Fruit fly (Drosophila melanogaster) whole organism, embryonic: ENCODE data around the gene CG14220.

Experiments used
- Antp ChIP-seq: fragments of 200-800 bp; sonication (Bioruptor generic); optimal IDR thresholded peaks from 3 replicates; lab custom pipeline; 2016; ENCODE audit warnings: missing biosample characterization, missing genetic modification characterization
- Awh ChIP-seq: fragments of 200-800 bp; sonication (Bioruptor generic); IDR thresholded peaks from 2 replicates; pipeline ENCODE4, ENCODE4 v1.3.6; 2022; ENCODE audit warnings: missing biosample characterization, missing genetic modification characterization
- Blimp-1 ChIP-seq: fragments of 200-800 bp; sonication (Bioruptor generic); optimal IDR thresholded peaks from 3 replicates; lab custom pipeline; 2018; ENCODE audit warnings: missing biosample characterization, missing genetic modification characterization, mild to moderate bottlenecking, moderate library complexity, missing genetic modification reagents
- C15 ChIP-seq: fragments of 200-800 bp; sonication (Bioruptor generic); IDR thresholded peaks from 3 replicates; pipeline ENCODE4 v1.3.6; 2022; ENCODE audit warnings: missing biosample characterization, missing genetic modification characterization
- CG10274 ChIP-seq: fragments of 200-800 bp; sonication (Bioruptor generic); optimal IDR thresholded peaks from 3 replicates; lab custom pipeline; 2017; ENCODE audit warnings: missing biosample characterization, mild to moderate bottlenecking, missing genetic modification characterization
- CG11695 ChIP-seq: fragments of 200-800 bp; sonication (Bioruptor generic); IDR thresholded peaks from 3 replicates; pipeline ENCODE4 v1.3.6; 2022; ENCODE audit warnings: missing biosample characterization, missing genetic modification characterization
- CG12071 ChIP-seq: fragments of 200-800 bp; sonication (Bioruptor generic); optimal IDR thresholded peaks from 3 replicates; lab custom pipeline; 2018; ENCODE audit warnings: missing biosample characterization, mild to moderate bottlenecking, missing genetic modification characterization
- CG12942 ChIP-seq: fragments of 200-800 bp; sonication (Bioruptor generic); optimal IDR thresholded peaks from 3 replicates; lab custom pipeline; 2016; ENCODE audit warnings: missing biosample characterization, missing genetic modification characterization
- CG13123 ChIP-seq: fragments of 200-800 bp; sonication (Bioruptor generic); optimal IDR thresholded peaks from 2 replicates; lab custom pipeline; 2016; ENCODE audit warnings: missing biosample characterization, missing genetic modification characterization
- CG13624 ChIP-seq: fragments of 200-800 bp; sonication (Bioruptor generic); optimal IDR thresholded peaks from 2 replicates; lab custom pipeline; 2016; ENCODE audit warnings: missing biosample characterization, missing genetic modification characterization
- CG1529 ChIP-seq: fragments of 200-800 bp; sonication (Bioruptor generic); optimal IDR thresholded peaks from 3 replicates; lab custom pipeline; 2018; ENCODE audit warnings: missing biosample characterization, missing genetic modification characterization
- CG17328 ChIP-seq: fragments of 200-800 bp; sonication (Bioruptor generic); IDR thresholded peaks from 2 replicates; pipeline ENCODE4 v1.3.6; 2022; ENCODE audit warnings: missing biosample characterization, missing genetic modification characterization
- CG17912 ChIP-seq: fragments of 200-800 bp; sonication (Bioruptor generic); optimal IDR thresholded peaks from 2 replicates; lab custom pipeline; 2018; ENCODE audit warnings: missing biosample characterization, mild to moderate bottlenecking, missing genetic modification characterization
- CG1832 ChIP-seq: fragments of 200-800 bp; sonication (Bioruptor generic); optimal IDR thresholded peaks from 2 replicates; lab custom pipeline; 2017; ENCODE audit warnings: missing biosample characterization, mild to moderate bottlenecking, missing genetic modification characterization, inconsistent platforms
- CG18599 ChIP-seq: fragments of 200-800 bp; sonication (Bioruptor generic); optimal IDR thresholded peaks from 3 replicates; lab custom pipeline; 2017; ENCODE audit warnings: missing biosample characterization, missing genetic modification characterization, mild to moderate bottlenecking, moderate library complexity, missing genetic modification reagents
- CG6272 ChIP-seq: fragments of 200-800 bp; sonication (Bioruptor generic); IDR thresholded peaks from 2 replicates; pipeline ENCODE4 v1.3.6; 2022; ENCODE audit warnings: missing biosample characterization, missing genetic modification characterization
- CG6683 ChIP-seq: fragments of 200-800 bp; sonication (Bioruptor generic); optimal IDR thresholded peaks from 2 replicates; lab custom pipeline; 2017; ENCODE audit warnings: missing biosample characterization, mild to moderate bottlenecking, missing genetic modification characterization, missing genetic modification reagents
- CG6689 ChIP-seq: fragments of 200-800 bp; sonication (Bioruptor generic); IDR thresholded peaks from 2 replicates; pipeline ENCODE4 v1.3.6; 2022; ENCODE audit warnings: missing biosample characterization, missing genetic modification characterization
- CG6854 ChIP-seq: fragments of 200-800 bp; sonication (Bioruptor generic); optimal IDR thresholded peaks from 3 replicates; lab custom pipeline; 2017; ENCODE audit warnings: missing biosample characterization, mild to moderate bottlenecking, missing genetic modification characterization
- CG7928 ChIP-seq: fragments of 200-800 bp; sonication (Bioruptor generic); optimal IDR thresholded peaks from 2 replicates; lab custom pipeline; 2017; ENCODE audit warnings: missing biosample characterization, mild to moderate bottlenecking, missing genetic modification characterization
- CG7987 ChIP-seq: fragments of 200-800 bp; sonication (Bioruptor generic); optimal IDR thresholded peaks from 2 replicates; lab custom pipeline; 2018; ENCODE audit warnings: missing biosample characterization, mild to moderate bottlenecking, missing genetic modification characterization, moderate library complexity
- CG8290 ChIP-seq, 3 experiments: fragments of 200-800 bp; sonication (Bioruptor generic); optimal IDR thresholded peaks; 2 replicates each; lab custom pipeline; 2016 to 2019; ENCODE audit warnings: missing biosample characterization in 3 of 3, missing genetic modification characterization in 3 of 3, mild to moderate bottlenecking in 2 of 3, moderate library complexity in 1 of 3
- Fer1 ChIP-seq: fragments of 200-800 bp; sonication (Bioruptor generic); optimal IDR thresholded peaks from 2 replicates; lab custom pipeline; 2017; ENCODE audit warnings: missing biosample characterization, mild to moderate bottlenecking, missing genetic modification characterization
- HLHmδ ChIP-seq: fragments of 200-800 bp; sonication (Bioruptor generic); optimal IDR thresholded peaks from 2 replicates; lab custom pipeline; 2018; ENCODE audit warnings: missing biosample characterization, mild to moderate bottlenecking, missing genetic modification characterization, moderate library complexity
- Hmr ChIP-seq: fragments of 200-800 bp; sonication (Bioruptor generic); optimal IDR thresholded peaks from 3 replicates; lab custom pipeline; 2017; ENCODE audit warnings: mild to moderate bottlenecking, missing biosample characterization, missing genetic modification reagents, missing genetic modification characterization
- MBD-R2 ChIP-seq: fragments of 200-800 bp; sonication (Bioruptor generic); IDR thresholded peaks from 2 replicates; pipeline ENCODE4 v1.3.6; 2022; ENCODE audit warnings: missing biosample characterization, missing genetic modification characterization
- Max ChIP-seq: fragments of 200-800 bp; sonication (Bioruptor generic); optimal IDR thresholded peaks from 2 replicates; lab custom pipeline; 2016; ENCODE audit warnings: missing biosample characterization, mild to moderate bottlenecking, missing genetic modification characterization
- Poxn ChIP-seq: fragments of 200-800 bp; sonication (Bioruptor generic); IDR thresholded peaks from 2 replicates; pipeline ENCODE4 v1.3.6; 2022; ENCODE audit warnings: missing biosample characterization, missing genetic modification characterization
- Rx ChIP-seq: fragments of 200-800 bp; sonication (Bioruptor generic); IDR thresholded peaks from 2 replicates; pipeline ENCODE4 v1.3.6; 2022; ENCODE audit warnings: missing biosample characterization, missing genetic modification characterization
- Side ChIP-seq: fragments of 200-800 bp; sonication (Bioruptor generic); optimal IDR thresholded peaks from 2 replicates; lab custom pipeline; 2016; ENCODE audit warnings: missing biosample characterization, missing genetic modification characterization
- Xbp1 ChIP-seq: fragments of 200-800 bp; sonication (Bioruptor generic); optimal IDR thresholded peaks from 3 replicates; lab custom pipeline; 2016; ENCODE audit warnings: missing biosample characterization, mild to moderate bottlenecking, missing genetic modification characterization
- btn ChIP-seq: fragments of 200-800 bp; sonication (Bioruptor generic); optimal IDR thresholded peaks from 2 replicates; lab custom pipeline; 2016; ENCODE audit warnings: missing biosample characterization, missing genetic modification characterization
- caup ChIP-seq: fragments of 200-800 bp; sonication (Bioruptor generic); optimal IDR thresholded peaks from 3 replicates; lab custom pipeline; 2017; ENCODE audit warnings: missing biosample characterization, mild to moderate bottlenecking, missing genetic modification characterization, moderate library complexity; ENCODE audit not compliant: severe bottlenecking
- cwo ChIP-seq: fragments of 200-800 bp; sonication (Bioruptor generic); optimal IDR thresholded peaks from 3 replicates; lab custom pipeline; 2017; ENCODE audit warnings: missing biosample characterization, missing genetic modification characterization, mild to moderate bottlenecking, moderate library complexity, missing genetic modification reagents
- dmrt11E ChIP-seq: fragments of 200-800 bp; sonication (Bioruptor generic); optimal IDR thresholded peaks from 3 replicates; lab custom pipeline; 2018; ENCODE audit warnings: missing biosample characterization, mild to moderate bottlenecking, missing genetic modification characterization, moderate library complexity
- dmrt99B ChIP-seq: fragments of 200-800 bp; sonication (Bioruptor generic); optimal IDR thresholded peaks from 2 replicates; lab custom pipeline; 2018; ENCODE audit warnings: missing biosample characterization, mild to moderate bottlenecking, missing genetic modification characterization, moderate library complexity
- gcm ChIP-seq: fragments of 200-800 bp; sonication (Bioruptor generic); optimal IDR thresholded peaks from 2 replicates; lab custom pipeline; 2019; ENCODE audit warnings: missing biosample characterization, mild to moderate bottlenecking, missing genetic modification characterization, moderate library complexity
- grau ChIP-seq: fragments of 200-800 bp; optimal IDR thresholded peaks from 3 replicates; lab custom pipeline; 2019; ENCODE audit warnings: missing biosample characterization, mild to moderate bottlenecking, missing genetic modification characterization, moderate library complexity
- gt ChIP-seq: fragments of 200-800 bp; sonication (Bioruptor generic); IDR thresholded peaks from 2 replicates; pipeline ENCODE4 v1.3.6; 2022; ENCODE audit warnings: missing biosample characterization, missing genetic modification characterization
- hbn ChIP-seq: fragments of 200-800 bp; sonication (Bioruptor generic); IDR thresholded peaks from 2 replicates; pipeline ENCODE4 v1.3.6; 2022; ENCODE audit warnings: missing biosample characterization, missing genetic modification characterization; ENCODE audit not compliant: partially characterized antibody
- knrl ChIP-seq: fragments of 200-800 bp; sonication (Bioruptor generic); IDR thresholded peaks from 3 replicates; pipeline ENCODE4 v1.3.6; 2022; ENCODE audit warnings: missing biosample characterization, missing genetic modification characterization; ENCODE audit not compliant: partially characterized antibody
- luna ChIP-seq: fragments of 200-800 bp; sonication (Bioruptor generic); optimal IDR thresholded peaks from 2 replicates; lab custom pipeline; 2016; ENCODE audit warnings: missing biosample characterization, missing genetic modification characterization
- mirr ChIP-seq: fragments of 200-800 bp; sonication (Bioruptor generic); optimal IDR thresholded peaks from 3 replicates; lab custom pipeline; 2018; ENCODE audit warnings: missing biosample characterization, mild to moderate bottlenecking, missing genetic modification characterization
- nerfin-2 ChIP-seq: fragments of 200-800 bp; sonication (Bioruptor generic); IDR thresholded peaks from 2 replicates; pipeline ENCODE4 v1.3.6; 2022; ENCODE audit warnings: missing biosample characterization, missing genetic modification characterization; ENCODE audit not compliant: partially characterized antibody
- odd ChIP-seq: fragments of 200-800 bp; sonication (Bioruptor generic); optimal IDR thresholded peaks from 2 replicates; lab custom pipeline; 2017; ENCODE audit warnings: missing biosample characterization, mild to moderate bottlenecking, missing genetic modification characterization
- row ChIP-seq: fragments of 200-800 bp; sonication (Bioruptor generic); IDR thresholded peaks from 3 replicates; pipeline ENCODE4 v1.3.6; 2022; ENCODE audit warnings: missing biosample characterization, missing genetic modification characterization
- tna ChIP-seq: fragments of 200-800 bp; sonication (Bioruptor generic); IDR thresholded peaks from 2 replicates; pipeline ENCODE4 v1.3.6; 2022; ENCODE audit warnings: missing biosample characterization, missing genetic modification characterization; ENCODE audit not compliant: partially characterized antibody
- trem ChIP-seq: fragments of 200-800 bp; optimal IDR thresholded peaks from 3 replicates; lab custom pipeline; 2019; ENCODE audit warnings: missing biosample characterization, mild to moderate bottlenecking, missing genetic modification characterization, moderate library complexity
- zfh1 ChIP-seq: fragments of 200-800 bp; sonication (Bioruptor generic); IDR thresholded peaks from 3 replicates; pipeline ENCODE4 v1.3.6; 2022; ENCODE audit warnings: missing biosample characterization, missing genetic modification characterization

The CG14220 gene

dm6 chrX:19603953-19604352 lies 2.3 kb upstream of the CG14220 start (continued):
- peak; percentile 44 for TF ChIP-seq CG13624
- peak; percentile 78 for TF ChIP-seq grau (tag; lab: Kevin White, UChicago)
- TF ChIP-seq MBD-R2 (GFP tag; lab: Robert Waterston, UW) = peak; percentile 75
- TF ChIP-seq Poxn (GFP tag; lab: Robert Waterston, UW) = peak; percentile 68; the same call in 1 of the 2 replicates
- peak; percentile 75 for TF ChIP-seq cwo
- TF ChIP-seq tna = no peak
- TF ChIP-seq CG8290 (GFP tag; optimal IDR thresholded peaks at IDR 0.05; lab: Kevin White, UChicago) = peak; percentile 25
- peak in 1 of 2 experiments; percentile 84 for TF ChIP-seq CG8290 (tag; optimal IDR thresholded peaks at IDR 0.05; lab: Kevin White, UChicago)
- no peak for TF ChIP-seq HLHmδ (GFP tag; lab: Kevin White, UChicago)
- TF ChIP-seq CG6689 = peak; percentile 73
- TF ChIP-seq zfh1 (GFP tag; lab: Robert Waterston, UW) = peak; percentile 71
- TF ChIP-seq Hmr (GFP tag; lab: Kevin White, UChicago) = peak; percentile 83
- TF ChIP-seq CG12071 (GFP tag; lab: Kevin White, UChicago) = peak; percentile 77
- peak; percentile 88 for TF ChIP-seq row
- TF ChIP-seq dmrt99B (tag; lab: Kevin White, UChicago) = peak; percentile 85
- peak; percentile 74 for TF ChIP-seq Xbp1 (GFP tag; lab: Kevin White, UChicago)
- peak; percentile 52 for TF ChIP-seq Max
- TF ChIP-seq nerfin-2 = no peak
- no peak for TF ChIP-seq btn (GFP tag; lab: Kevin White, UChicago)
- peak; percentile 43 for TF ChIP-seq gcm
- TF ChIP-seq CG17328 (GFP tag; lab: Robert Waterston, UW) = peak; percentile 74
- TF ChIP-seq trem (tag; lab: Kevin White, UChicago) = peak; percentile 50
- peak; percentile 39 for TF ChIP-seq CG6854 (GFP tag; lab: Kevin White, UChicago)
- peak; percentile 70 for TF ChIP-seq Blimp-1
- peak; percentile 35 for TF ChIP-seq CG13123
- TF ChIP-seq hbn (GFP tag; lab: Robert Waterston, UW) = no peak
- peak; percentile 49 for TF ChIP-seq CG6272 (GFP tag; lab: Robert Waterston, UW)
- 0 out of 3 replicates have a peak, but pooled peaks have one; percentile 61 for TF ChIP-seq C15 (GFP tag; lab: Robert Waterston, UW)
- TF ChIP-seq CG18599 (GFP tag; lab: Kevin White, UChicago) = peak; percentile 81
- TF ChIP-seq gt (GFP tag; lab: Robert Waterston, UW) = peak; percentile 35; the same call in 1 of the 2 replicates
- TF ChIP-seq knrl = no peak
- no peak for TF ChIP-seq odd (GFP tag; lab: Kevin White, UChicago)
- TF ChIP-seq caup (GFP tag; lab: Kevin White, UChicago) = peak; percentile 85
- TF ChIP-seq mirr (GFP tag; lab: Kevin White, UChicago) = peak; percentile 52
- TF ChIP-seq CG1529 = peak; percentile 18
- peak; percentile 16 for TF ChIP-seq CG7928 (GFP tag; lab: Kevin White, UChicago)
- 0 out of 2 replicates have a peak, but pooled peaks have one; percentile 55 for TF ChIP-seq Awh (GFP tag; lab: Robert Waterston, UW)
- peak; percentile 43 for TF ChIP-seq CG10274 (GFP tag; lab: Kevin White, UChicago)
- TF ChIP-seq CG1832 (GFP tag; lab: Kevin White, UChicago) = no peak
- peak; percentile 77 for TF ChIP-seq Fer1 (GFP tag; lab: Kevin White, UChicago)
- peak; percentile 33 for TF ChIP-seq Side (GFP tag; lab: Kevin White, UChicago)
- peak; percentile 48 for TF ChIP-seq CG12942 (GFP tag; lab: Kevin White, UChicago)
- peak; percentile 71 for TF ChIP-seq Rx
- no peak for TF ChIP-seq CG7987 (GFP tag; lab: Kevin White, UChicago)
- TF ChIP-seq CG11695 (GFP tag; lab: Robert Waterston, UW) = peak; percentile 65; the same call in 2 of the 3 replicates
- peak; percentile 9 for TF ChIP-seq dmrt11E (tag; lab: Kevin White, UChicago)
- TF ChIP-seq CG17912 (GFP tag; lab: Kevin White, UChicago) = no peak
- TF ChIP-seq Antp (GFP tag; lab: Kevin White, UChicago) = peak; percentile 32
- peak; percentile 19 for TF ChIP-seq CG6683 (GFP tag; lab: Kevin White, UChicago)
- no peak for TF ChIP-seq luna (GFP tag; lab: Kevin White, UChicago)
